Worm (Caenorhabditis elegans): ENCODE results near the gene Y50D4B.2.

Gene Y50D4B.2

DNA sequence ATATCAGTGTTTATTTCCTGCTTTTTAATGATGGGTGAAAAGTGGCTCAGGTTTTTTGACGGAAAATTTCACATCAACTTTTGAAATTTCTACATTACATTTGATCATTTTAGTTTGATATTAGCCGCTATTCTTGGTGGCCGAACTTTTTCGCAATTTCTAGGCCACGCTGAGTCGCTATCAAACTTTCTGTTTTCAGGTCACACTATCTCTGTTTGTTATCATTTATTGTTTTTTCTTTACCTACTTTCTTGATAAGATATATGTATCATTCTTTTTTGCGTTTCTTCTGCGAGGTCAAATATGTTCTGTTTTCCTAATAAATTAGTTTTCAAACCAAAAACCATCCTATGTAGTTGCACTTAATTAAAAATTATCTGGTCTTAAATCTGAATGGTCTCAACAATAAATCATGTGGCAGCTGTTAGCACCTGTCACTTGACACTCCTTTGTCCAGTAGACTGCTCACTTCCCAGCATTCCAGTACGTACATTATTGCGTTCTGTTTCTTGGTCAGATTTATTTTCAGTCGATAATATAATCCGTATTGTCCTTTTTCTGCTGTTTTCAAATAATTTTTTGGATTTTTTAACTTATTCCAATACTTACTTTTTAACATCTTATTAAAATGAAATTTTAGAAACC, 40.0 kb upstream of the Y50D4B.2 start (continued):
- TF ChIP-seq daf-16 (GFP tag; optimal IDR thresholded peaks at IDR 0.05) = no peak
- TF ChIP-seq daf-16 (tag; optimal IDR thresholded peaks at IDR 0.05) = peak; percentile 63
- TF ChIP-seq nhr-25 (tag; optimal IDR thresholded peaks at IDR 0.05; ENCODE audit: borderline replicate concordance, insufficient read depth) = no peak
- TF ChIP-seq ceh-44 (GFP tag; IDR thresholded peaks at IDR 0.05) = no peak
- no peak for TF ChIP-seq lin-15B (tag; optimal IDR thresholded peaks at IDR 0.05)
- no peak for TF ChIP-seq nhr-41 (GFP tag; IDR thresholded peaks at IDR 0.05)
- TF ChIP-seq F10B5.3 (tag; optimal IDR thresholded peaks at IDR 0.05) = no peak
- TF ChIP-seq lim-7 (GFP tag; IDR thresholded peaks at IDR 0.05) = no peak
- TF ChIP-seq ceh-82 (tag; optimal IDR thresholded peaks at IDR 0.05) = no peak
- TF ChIP-seq lin-1 (GFP tag; IDR thresholded peaks at IDR 0.05) = no peak
- TF ChIP-seq F37D6.2 (tag; optimal IDR thresholded peaks at IDR 0.05) = no peak
- TF ChIP-seq daf-8 (GFP tag; IDR thresholded peaks at IDR 0.05) = no peak
- TF ChIP-seq nhr-77 (tag; optimal IDR thresholded peaks at IDR 0.05) = peak; percentile 13
- no peak for TF ChIP-seq Y48G9A.11 (GFP tag; IDR thresholded peaks at IDR 0.05)
- no peak for TF ChIP-seq zip-11 (GFP tag; IDR thresholded peaks at IDR 0.05)
- TF ChIP-seq mxl-3 (GFP tag; optimal IDR thresholded peaks at IDR 0.05) = peak; percentile 23
- no peak for TF ChIP-seq set-16 (GFP tag; IDR thresholded peaks at IDR 0.05)
- TF ChIP-seq dmd-6 (GFP tag; IDR thresholded peaks at IDR 0.05) = peak; percentile 58; the same call in 1 of the 2 replicates
- TF ChIP-seq lin-39 (tag; optimal IDR thresholded peaks at IDR 0.05) = no peak
- no peak for TF ChIP-seq sdz-12 (GFP tag; optimal IDR thresholded peaks at IDR 0.05)

- TF ChIP-seq unc-62 (GFP tag; optimal IDR thresholded peaks at IDR 0.05 in 1 of 2) (no peak), unc-62 (tag; optimal IDR thresholded peaks at IDR 0.05) (no peak), snpc-4 (tag; optimal IDR thresholded peaks at IDR 0.05) (no peak), tra-1 (GFP tag; IDR thresholded peaks at IDR 0.05) (no peak), ama-1 (optimal IDR thresholded peaks at IDR 0.05) (no peak), ceh-32 (tag; optimal IDR thresholded peaks at IDR 0.05; ENCODE audit: poor library complexity) (no peak), nhr-11 (tag; optimal IDR thresholded peaks at IDR 0.05) (no peak), ztf-7 (tag; optimal IDR thresholded peaks at IDR 0.05) (no peak), zip-2 (tag; optimal IDR thresholded peaks at IDR 0.05) (no peak), madf-5 (GFP tag; IDR thresholded peaks at IDR 0.05) (no peak), unc-130 (GFP tag; optimal IDR thresholded peaks at IDR 0.05) (no peak), dve-1 (tag; optimal IDR thresholded peaks at IDR 0.05; ENCODE audit: insufficient read depth) (no peak), lir-3 (tag; optimal IDR thresholded peaks at IDR 0.05) (no peak), dpl-1 (GFP tag; optimal IDR thresholded peaks at IDR 0.05) (no peak), daf-8 (GFP tag; IDR thresholded peaks at IDR 0.05) (no peak), nhr-77 (tag; optimal IDR thresholded peaks at IDR 0.05) (no peak), ZK337.2 (GFP tag; IDR thresholded peaks at IDR 0.05) (no peak), vab-7 (GFP tag; IDR thresholded peaks at IDR 0.05) (no peak), arid-1 (GFP tag; conservative IDR thresholded peaks at IDR 0.05) (no peak), Y75B8A.6 (GFP tag; IDR thresholded peaks at IDR 0.05) (no peak)
These were observed 39.1 kb upstream of the Y50D4B.2 start, which contains the start of gene rnst-2 for ce11 chrV:1061295-1061694. Gene rnst-2 (plus strand): TSS chrV:1061595.

DNA sequence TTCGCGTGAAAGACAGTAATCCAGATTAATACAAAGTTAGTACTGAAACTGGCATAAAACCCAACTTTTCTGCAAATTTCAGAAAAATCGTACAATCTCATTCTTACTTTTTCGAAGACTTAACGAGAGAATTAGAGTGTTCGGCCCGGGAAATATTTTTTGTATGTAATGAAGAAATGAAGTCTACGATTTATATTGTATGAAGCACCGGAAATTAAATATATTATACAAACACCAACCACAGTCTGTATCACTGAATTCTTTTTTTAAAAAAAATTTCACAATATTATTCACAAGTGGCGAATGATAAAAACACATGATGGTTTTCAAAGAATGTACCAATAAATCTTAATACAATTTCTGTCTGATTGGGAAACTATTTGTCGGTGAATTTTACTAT, 35.9 kb upstream of the Y50D4B.2 start, which contains the start of gene str-67:
str-67 (minus strand) TSS at position 101 of the 400 bp plus-strand sequence.
- TF ChIP-seq pqm-1 (tag; optimal IDR thresholded peaks at IDR 0.05) = no peak
- no peak for TF ChIP-seq mes-2 (tag; optimal IDR thresholded peaks at IDR 0.05; ENCODE audit: poor library complexity, severe bottlenecking)
- no peak for TF ChIP-seq hlh-11 (tag; optimal IDR thresholded peaks at IDR 0.05)
- TF ChIP-seq hlh-30 (tag; optimal IDR thresholded peaks at IDR 0.05; ENCODE audit: insufficient read depth) = no peak
- no peak for TF ChIP-seq mep-1 (tag; optimal IDR thresholded peaks at IDR 0.05)
- TF ChIP-seq Y75B8A.6 (GFP tag; IDR thresholded peaks at IDR 0.05) = no peak
- TF ChIP-seq F44E2.7 (GFP tag; IDR thresholded peaks at IDR 0.05) = no peak
- no peak for TF ChIP-seq lin-15B (tag; optimal IDR thresholded peaks at IDR 0.05)

Data from whole organism, L4 larva.